Worm (Caenorhabditis elegans): ENCODE data around the gene F56D6.23.

- TF ChIP-seq ama-1 (optimal IDR thresholded peaks at IDR 0.05) (no peak), tra-4 (tag; optimal IDR thresholded peaks at IDR 0.05) (no peak), scrt-1 (GFP tag; IDR thresholded peaks at IDR 0.05) (no peak), B0310.2 (tag; optimal IDR thresholded peaks at IDR 0.05) (no peak), ets-7 (tag; optimal IDR thresholded peaks at IDR 0.05) (no peak)
Measured at ce11 chrIV:3876955-3877354, 41.3 kb upstream of the F56D6.23 start.
